Fruit fly (Drosophila melanogaster) whole organism, embryonic: ENCODE measurements around the gene CG32700.

Source experiments
- Atf6 ChIP-seq: fragments of 200-800 bp; sonication (Bioruptor generic); IDR thresholded peaks from 2 replicates; pipeline ENCODE4 v1.3.6; 2022; ENCODE audit warnings: missing biosample characterization, missing genetic modification characterization
- Bgb ChIP-seq: fragments of 200-800 bp; sonication (Bioruptor generic); IDR thresholded peaks from 2 replicates; pipeline ENCODE4 v1.3.6; 2022; ENCODE audit warnings: missing biosample characterization, missing genetic modification characterization; ENCODE audit not compliant: partially characterized antibody
- CG10147 ChIP-seq: fragments of 200-800 bp; sonication (Bioruptor generic); optimal IDR thresholded peaks from 2 replicates; lab custom pipeline; 2019; ENCODE audit warnings: missing biosample characterization, mild to moderate bottlenecking, missing genetic modification characterization, moderate library complexity
- CG10267 ChIP-seq: fragments of 200-800 bp; sonication (Bioruptor generic); optimal IDR thresholded peaks from 2 replicates; lab custom pipeline; 2018; ENCODE audit warnings: missing biosample characterization, mild to moderate bottlenecking, missing genetic modification characterization, moderate library complexity
- CG11504 ChIP-seq: fragments of 200-800 bp; sonication (Bioruptor generic); optimal IDR thresholded peaks from 3 replicates; lab custom pipeline; 2019; ENCODE audit warnings: missing biosample characterization, mild to moderate bottlenecking, missing genetic modification characterization, moderate library complexity
- CG12769 ChIP-seq: fragments of 200-800 bp; sonication (Bioruptor generic); optimal IDR thresholded peaks from 2 replicates; lab custom pipeline; 2019; ENCODE audit warnings: missing biosample characterization, mild to moderate bottlenecking, missing genetic modification characterization, moderate library complexity
- CG13287 ChIP-seq: fragments of 200-800 bp; sonication (Bioruptor generic); IDR thresholded peaks from 2 replicates; pipeline ENCODE4 v1.3.6; 2022; ENCODE audit warnings: missing biosample characterization, missing genetic modification characterization; ENCODE audit not compliant: partially characterized antibody
- CG14710 ChIP-seq: fragments of 200-800 bp; sonication (Bioruptor generic); optimal IDR thresholded peaks from 3 replicates; lab custom pipeline; 2019; ENCODE audit warnings: missing biosample characterization, mild to moderate bottlenecking, missing genetic modification characterization, moderate library complexity
- CG17802 ChIP-seq: fragments of 200-800 bp; sonication (Bioruptor generic); optimal IDR thresholded peaks from 2 replicates; lab custom pipeline; 2018; ENCODE audit warnings: missing biosample characterization, mild to moderate bottlenecking, missing genetic modification characterization, moderate library complexity
- CG17912 ChIP-seq: fragments of 200-800 bp; sonication (Bioruptor generic); optimal IDR thresholded peaks from 2 replicates; lab custom pipeline; 2018; ENCODE audit warnings: missing biosample characterization, mild to moderate bottlenecking, missing genetic modification characterization
- CG18599 ChIP-seq: fragments of 200-800 bp; sonication (Bioruptor generic); optimal IDR thresholded peaks from 3 replicates; lab custom pipeline; 2017; ENCODE audit warnings: missing biosample characterization, missing genetic modification characterization, mild to moderate bottlenecking, moderate library complexity, missing genetic modification reagents
- CG18619 ChIP-seq: fragments of 200-800 bp; sonication (Bioruptor generic); optimal IDR thresholded peaks from 3 replicates; lab custom pipeline; 2017; ENCODE audit warnings: missing biosample characterization, mild to moderate bottlenecking, missing genetic modification characterization
- CG2678 ChIP-seq: fragments of 200-800 bp; sonication (Bioruptor generic); optimal IDR thresholded peaks from 3 replicates; lab custom pipeline; 2019; ENCODE audit warnings: missing biosample characterization, mild to moderate bottlenecking, missing genetic modification characterization, moderate library complexity
- CG31365 ChIP-seq: fragments of 200-800 bp; sonication (Bioruptor generic); optimal IDR thresholded peaks from 2 replicates; lab custom pipeline; 2018; ENCODE audit warnings: missing biosample characterization, mild to moderate bottlenecking, missing genetic modification characterization
- CG3163 ChIP-seq: fragments of 200-800 bp; sonication (Bioruptor generic); optimal IDR thresholded peaks from 3 replicates; lab custom pipeline; 2016; ENCODE audit warnings: missing biosample characterization, missing genetic modification characterization
- CG42726 ChIP-seq: fragments of 200-800 bp; sonication (Bioruptor generic); IDR thresholded peaks from 2 replicates; pipeline ENCODE4 v1.3.6; 2022; ENCODE audit warnings: missing biosample characterization, missing genetic modification characterization; ENCODE audit not compliant: partially characterized antibody
- CG4820 ChIP-seq: fragments of 200-800 bp; sonication (Bioruptor generic); optimal IDR thresholded peaks from 3 replicates; lab custom pipeline; 2016; ENCODE audit warnings: missing biosample characterization, missing genetic modification characterization
- CG7786 ChIP-seq: fragments of 200-800 bp; sonication (Bioruptor generic); optimal IDR thresholded peaks from 2 replicates; lab custom pipeline; 2016; ENCODE audit warnings: missing biosample characterization, missing genetic modification characterization
- CG7963 ChIP-seq: fragments of 200-800 bp; sonication (Bioruptor generic); IDR thresholded peaks from 3 replicates; pipeline ENCODE4 v1.3.6; 2022; ENCODE audit warnings: missing biosample characterization, missing genetic modification characterization; ENCODE audit not compliant: partially characterized antibody
- CTCF ChIP-seq: fragments of 200-800 bp; sonication (Bioruptor generic); optimal IDR thresholded peaks from 2 replicates; lab custom pipeline; 2017; ENCODE audit warnings: missing biosample characterization, mild to moderate bottlenecking, missing genetic modification characterization, moderate library complexity
- D19B ChIP-seq: fragments of 200-800 bp; sonication (Bioruptor generic); optimal IDR thresholded peaks from 2 replicates; lab custom pipeline; 2017; ENCODE audit warnings: missing biosample characterization, mild to moderate bottlenecking, missing genetic modification characterization
- Jarid2 ChIP-seq: fragments of 200-800 bp; sonication (Bioruptor generic); optimal IDR thresholded peaks from 3 replicates; lab custom pipeline; 2017; ENCODE audit warnings: mild to moderate bottlenecking, missing biosample characterization, missing genetic modification reagents, missing genetic modification characterization
- MESR4 ChIP-seq: fragments of 200-800 bp; sonication (Bioruptor generic); optimal IDR thresholded peaks from 2 replicates; lab custom pipeline; 2018; ENCODE audit warnings: missing biosample characterization, mild to moderate bottlenecking, missing genetic modification characterization, moderate library complexity
- Mrtf ChIP-seq: fragments of 200-800 bp; sonication (Bioruptor generic); IDR thresholded peaks from 3 replicates; pipeline ENCODE4 v1.3.6; 2022; ENCODE audit warnings: missing biosample characterization, missing genetic modification characterization
- NC2α ChIP-seq: fragments of 200-800 bp; sonication (Bioruptor generic); optimal IDR thresholded peaks from 2 replicates; lab custom pipeline; 2016; ENCODE audit warnings: missing biosample characterization, missing genetic modification characterization
- NC2β ChIP-seq: fragments of 200-800 bp; sonication (Bioruptor generic); optimal IDR thresholded peaks from 2 replicates; lab custom pipeline; 2016; ENCODE audit warnings: missing biosample characterization, missing genetic modification characterization
- Rfx ChIP-seq: fragments of 200-800 bp; sonication (Bioruptor generic); IDR thresholded peaks from 2 replicates; pipeline ENCODE4 v1.3.6; 2022; ENCODE audit warnings: missing biosample characterization, missing genetic modification characterization
- Sry-β ChIP-seq: fragments of 200-800 bp; sonication (Bioruptor generic); optimal IDR thresholded peaks from 2 replicates; lab custom pipeline; 2018; ENCODE audit warnings: missing biosample characterization, mild to moderate bottlenecking, missing genetic modification characterization, moderate library complexity
- Sry-δ ChIP-seq: fragments of 200-800 bp; sonication (Bioruptor generic); optimal IDR thresholded peaks from 2 replicates; lab custom pipeline; 2016; ENCODE audit warnings: missing biosample characterization, missing genetic modification characterization
- Tbp ChIP-seq: fragments of >200 bp; optimal IDR thresholded peaks from 2 replicates; lab custom pipeline; 2018; ENCODE audit warnings: missing biosample characterization, missing genetic modification characterization
- ap ChIP-seq: fragments of 200-800 bp; sonication (Bioruptor generic); IDR thresholded peaks from 2 replicates; pipeline ENCODE4 v1.3.6; 2022; ENCODE audit warnings: missing biosample characterization, missing genetic modification characterization
- ara ChIP-seq: fragments of 200-800 bp; sonication (Bioruptor generic); IDR thresholded peaks from 2 replicates; pipeline ENCODE4 v1.3.6; 2022; ENCODE audit warnings: missing biosample characterization, missing genetic modification characterization
- chinmo ChIP-seq: fragments of 200-800 bp; sonication (Bioruptor generic); IDR thresholded peaks from 4 replicates; pipeline ENCODE4 v1.3.6; 2022; ENCODE audit warnings: missing biosample characterization, missing genetic modification characterization; ENCODE audit not compliant: partially characterized antibody
- crol ChIP-seq: fragments of 200-800 bp; sonication (Bioruptor generic); IDR thresholded peaks from 2 replicates; pipeline ENCODE4 v1.3.6; 2022; ENCODE audit warnings: missing biosample characterization, missing genetic modification characterization
- crp ChIP-seq, 2 experiments: fragments of 200-800 bp; sonication (Bioruptor generic); optimal IDR thresholded peaks; 2 replicates in 1 of 2; 3 replicates in 1 of 2; lab custom pipeline; 2017; ENCODE audit warnings: missing biosample characterization in 2 of 2, missing genetic modification characterization in 2 of 2, mild to moderate bottlenecking in 1 of 2, moderate library complexity in 1 of 2
- gce ChIP-seq: fragments of 200-800 bp; sonication (Bioruptor generic); IDR thresholded peaks from 3 replicates; pipeline ENCODE4 v1.3.6; 2022; ENCODE audit warnings: missing biosample characterization, missing genetic modification characterization
- ham ChIP-seq: fragments of 200-800 bp; sonication (Bioruptor generic); IDR thresholded peaks from 2 replicates; pipeline ENCODE4 v1.3.6; 2022; ENCODE audit warnings: missing biosample characterization, missing genetic modification characterization
- hbn ChIP-seq: fragments of 200-800 bp; sonication (Bioruptor generic); IDR thresholded peaks from 2 replicates; pipeline ENCODE4 v1.3.6; 2022; ENCODE audit warnings: missing biosample characterization, missing genetic modification characterization; ENCODE audit not compliant: partially characterized antibody
- ind ChIP-seq: fragments of 200-800 bp; sonication (Bioruptor generic); optimal IDR thresholded peaks from 3 replicates; lab custom pipeline; 2016; ENCODE audit warnings: missing biosample characterization, missing genetic modification characterization
- oc ChIP-seq: fragments of 200-800 bp; sonication (Bioruptor generic); optimal IDR thresholded peaks from 2 replicates; lab custom pipeline; 2018; ENCODE audit warnings: missing biosample characterization, mild to moderate bottlenecking, missing genetic modification characterization, moderate library complexity
- pfk ChIP-seq: fragments of 200-800 bp; sonication (Bioruptor generic); optimal IDR thresholded peaks from 2 replicates; lab custom pipeline; 2018; ENCODE audit warnings: missing biosample characterization, mild to moderate bottlenecking, missing genetic modification characterization, moderate library complexity
- pho ChIP-seq: fragments of 200-800 bp; sonication (Bioruptor generic); optimal IDR thresholded peaks from 2 replicates; lab custom pipeline; 2016; ENCODE audit warnings: missing biosample characterization, missing genetic modification characterization
- prd ChIP-seq, 3 experiments: fragments of >200 bp in 2 of 3; fragments of 200-800 bp in 1 of 3; sonication (Bioruptor generic) in 1 of 3; optimal IDR thresholded peaks in 2 of 3; IDR thresholded peaks in 1 of 3; 2 replicates in 2 of 3; 3 replicates in 1 of 3; pipeline versions ENCODE4 v1.3.6 to Lab custom; 2017 to 2022; ENCODE audit warnings: missing biosample characterization in 1 of 3, missing genetic modification characterization in 1 of 3
- pzg ChIP-seq: fragments of 200-800 bp; sonication (Bioruptor generic); optimal IDR thresholded peaks from 3 replicates; lab custom pipeline; 2018; ENCODE audit warnings: missing biosample characterization, mild to moderate bottlenecking, missing genetic modification characterization, moderate library complexity
- scrt ChIP-seq: fragments of 200-800 bp; sonication (Bioruptor generic); optimal IDR thresholded peaks from 2 replicates; lab custom pipeline; 2018; ENCODE audit warnings: missing biosample characterization, mild to moderate bottlenecking, missing genetic modification characterization, moderate library complexity
- sr ChIP-seq: fragments of 200-800 bp; sonication (Bioruptor generic); IDR thresholded peaks from 3 replicates; pipeline ENCODE4 v1.3.6; 2022; ENCODE audit warnings: missing biosample characterization, missing genetic modification characterization
- sug ChIP-seq: fragments of 200-800 bp; optimal IDR thresholded peaks from 2 replicates; lab custom pipeline; 2019; ENCODE audit warnings: missing biosample characterization, mild to moderate bottlenecking, missing genetic modification characterization, moderate library complexity
- trh ChIP-seq: fragments of 200-800 bp; sonication (Bioruptor generic); optimal IDR thresholded peaks from 2 replicates; lab custom pipeline; 2016; ENCODE audit warnings: missing biosample characterization, missing genetic modification characterization
- unc-4 ChIP-seq: fragments of 200-800 bp; sonication (Bioruptor generic); IDR thresholded peaks from 2 replicates; pipeline ENCODE4 v1.3.6; 2022; ENCODE audit warnings: missing biosample characterization, missing genetic modification characterization; ENCODE audit not compliant: partially characterized antibody
- yki ChIP-seq: fragments of >200 bp; optimal IDR thresholded peaks from 3 replicates; lab custom pipeline; 2018

Gene CG32700

dm6 chrX:9582659-9583317 is 32.1 kb upstream of the CG32700 start (continued):
- TF ChIP-seq Bgb, result no peak
- TF ChIP-seq NC2α, result no peak
- TF ChIP-seq CG7963 (GFP tag; lab: Robert Waterston, UW), result no peak
- TF ChIP-seq Sry-β (GFP tag; lab: Kevin White, UChicago), result no peak
- peak; percentile 44; the same call in 1 of the 2 replicates for TF ChIP-seq Atf6 (GFP tag; lab: Robert Waterston, UW)
- TF ChIP-seq ham (GFP tag; lab: Robert Waterston, UW), result no peak
- no peak for TF ChIP-seq ap (GFP tag; lab: Robert Waterston, UW)
- TF ChIP-seq CG17912 (GFP tag; lab: Kevin White, UChicago), result no peak
- TF ChIP-seq CG7786 (GFP tag; lab: Kevin White, UChicago), result no peak
- no peak for TF ChIP-seq ara
- no peak for TF ChIP-seq MESR4 (GFP tag; lab: Kevin White, UChicago)
- TF ChIP-seq ind (GFP tag; lab: Kevin White, UChicago), result no peak
- no peak for TF ChIP-seq Tbp
- no peak for TF ChIP-seq Sry-δ (GFP tag; lab: Kevin White, UChicago)
- no peak for TF ChIP-seq Jarid2 (GFP tag; lab: Kevin White, UChicago)
- no peak for TF ChIP-seq unc-4
- no peak for TF ChIP-seq pho (GFP tag; lab: Kevin White, UChicago)
- TF ChIP-seq CG14710 (tag; lab: Kevin White, UChicago), result no peak
- TF ChIP-seq prd (optimal IDR thresholded peaks at IDR 0.05; lab: Kevin White, UChicago), result no peak
- no peak for TF ChIP-seq prd (GFP tag; IDR thresholded peaks at IDR 0.05; lab: Robert Waterston, UW)
- TF ChIP-seq trh, result no peak
- no peak for TF ChIP-seq hbn (GFP tag; lab: Robert Waterston, UW)
- no peak for TF ChIP-seq CTCF
- TF ChIP-seq scrt (GFP tag; lab: Kevin White, UChicago), result peak; percentile 24
- no peak for TF ChIP-seq CG3163 (GFP tag; lab: Kevin White, UChicago)
- no peak for TF ChIP-seq CG11504 (tag; lab: Kevin White, UChicago)
- TF ChIP-seq CG17802, result no peak
- TF ChIP-seq chinmo (GFP tag; lab: Robert Waterston, UW), result no peak
- no peak for TF ChIP-seq pzg
- TF ChIP-seq CG12769 (tag; lab: Kevin White, UChicago), result peak; percentile 24
- TF ChIP-seq CG42726 (GFP tag; lab: Robert Waterston, UW), result no peak
- no peak for TF ChIP-seq gce (GFP tag; lab: Robert Waterston, UW)
- TF ChIP-seq sr (GFP tag; lab: Robert Waterston, UW), result no peak
- TF ChIP-seq CG2678 (tag; lab: Kevin White, UChicago), result peak; percentile 70
- TF ChIP-seq CG4820 (GFP tag; lab: Kevin White, UChicago), result no peak
- TF ChIP-seq CG18599, result peak; percentile 57
- TF ChIP-seq yki, result no peak
- peak; percentile 68 for TF ChIP-seq crol (GFP tag; lab: Robert Waterston, UW)
- peak; percentile 18; the same call in 1 of the 2 replicates for TF ChIP-seq Rfx (GFP tag; lab: Robert Waterston, UW)
- peak; percentile 51 for TF ChIP-seq sug (tag; lab: Kevin White, UChicago)
- TF ChIP-seq CG10267 (tag; lab: Kevin White, UChicago), result no peak
- TF ChIP-seq CG10147 (GFP tag; lab: Kevin White, UChicago), result peak; percentile 59
- TF ChIP-seq D19B, result peak; percentile 43
- TF ChIP-seq NC2β (GFP tag; lab: Kevin White, UChicago), result no peak
- TF ChIP-seq Mrtf, result no peak
- TF ChIP-seq pfk (GFP tag; lab: Kevin White, UChicago), result no peak
- TF ChIP-seq CG13287 (GFP tag; lab: Robert Waterston, UW), result no peak
- no peak for TF ChIP-seq oc
- no peak for TF ChIP-seq crp (GFP tag; optimal IDR thresholded peaks at IDR 0.05; lab: Kevin White, UChicago)
- TF ChIP-seq CG18619 (GFP tag; lab: Kevin White, UChicago), result peak; percentile 36
- TF ChIP-seq CG31365 (tag; lab: Kevin White, UChicago), result no peak
